Worm (Caenorhabditis elegans) whole organism, L4/young adult: ENCODE measurements around the gene acl-7.

Experiments used
- dao-5 ChIP-seq: sonication (generic microtip); optimal IDR thresholded peaks from 2 replicates; lab custom pipeline; 2016; ENCODE audit warnings: missing genotype, missing genetic modification characterization, moderate library complexity, missing compliant biosample characterization
- him-1 ChIP-seq: sonication (generic microtip); optimal IDR thresholded peaks from 2 replicates; lab custom pipeline; 2016; ENCODE audit warnings: missing genotype, missing genetic modification reagents, missing genetic modification characterization, missing compliant biosample characterization

ce11 chrII:12819979-12820378, 3.7 kb upstream of the acl-7 start:
- TF ChIP-seq dao-5 (tag; lab: Kevin White, UChicago) (no peak), him-1 (tag; lab: Kevin White, UChicago) (no peak)
